Worm (Caenorhabditis elegans) whole organism, early embryonic: Measurements from ENCODE around the gene dhs-9.

Experiments used
- F13C5.2 ChIP-seq: sonication (generic microtip); optimal IDR thresholded peaks from 2 replicates; lab custom pipeline; 2017; ENCODE audit warnings: mild to moderate bottlenecking, missing genetic modification characterization, inconsistent platforms, missing compliant biosample characterization
- ama-1 ChIP-seq: fragments of 150-350 bp; optimal IDR thresholded peaks from 2 replicates; lab custom pipeline; 2014
- pes-1 ChIP-seq: fragments of 200-800 bp; sonication (Bioruptor generic); IDR thresholded peaks from 2 replicates; pipeline ENCODE4 v1.3.6; 2022; ENCODE audit warnings: missing genetic modification reagents, missing genetic modification characterization, missing compliant biosample characterization

- TF ChIP-seq ama-1 (lab: Kevin White, UChicago) (no peak), F13C5.2 (tag; lab: Kevin White, UChicago) (no peak), pes-1 (no peak)
Measured at ce11 chrIII:5395746-5396145, 27.9 kb upstream of the dhs-9 start.
